Worm (Caenorhabditis elegans) whole organism, early embryonic: ENCODE measurements around the gene kin-33.

Experiments
- aly-1 ChIP-seq: sonication (generic microtip); optimal IDR thresholded peaks from 2 replicates; lab custom pipeline; 2016; ENCODE audit warnings: missing genetic modification characterization, missing compliant biosample characterization
- ama-1 ChIP-seq: fragments of 150-350 bp; optimal IDR thresholded peaks from 2 replicates; lab custom pipeline; 2014
- ceh-13 ChIP-seq: fragments of 200-800 bp; sonication (Bioruptor generic); optimal IDR thresholded peaks from 2 replicates; lab custom pipeline; 2018; ENCODE audit warnings: mild to moderate bottlenecking, missing genetic modification characterization, missing compliant biosample characterization
- ceh-36 ChIP-seq: sonication (generic microtip); optimal IDR thresholded peaks from 2 replicates; lab custom pipeline; 2016; ENCODE audit warnings: missing genetic modification characterization, inconsistent platforms, missing compliant biosample characterization
- flt-1 ChIP-seq: fragments of 200-800 bp; sonication (Bioruptor generic); IDR thresholded peaks from 2 replicates; pipeline ENCODE4 v1.3.6; 2022; ENCODE audit warnings: missing genetic modification characterization, missing compliant biosample characterization
- hnd-1 ChIP-seq: sonication (generic microtip); optimal IDR thresholded peaks from 2 replicates; lab custom pipeline; 2016; ENCODE audit warnings: missing genetic modification characterization, missing compliant biosample characterization
- pes-1 ChIP-seq: fragments of 200-800 bp; sonication (Bioruptor generic); IDR thresholded peaks from 2 replicates; pipeline ENCODE4 v1.3.6; 2022; ENCODE audit warnings: missing genetic modification reagents, missing genetic modification characterization, missing compliant biosample characterization
- scrt-1 ChIP-seq: fragments of 200-800 bp; sonication (Bioruptor generic); IDR thresholded peaks from 2 replicates; pipeline ENCODE4 v1.3.6; 2022; ENCODE audit warnings: missing genetic modification characterization, missing compliant biosample characterization
- sea-1 ChIP-seq: fragments of 200-800 bp; sonication (Bioruptor generic); conservative IDR thresholded peaks from 2 replicates; pipeline ENCODE4 v1.3.6; 2022; ENCODE audit warnings: missing genetic modification characterization, missing compliant biosample characterization
- tbx-11 ChIP-seq: fragments of 200-800 bp; sonication (Bioruptor generic); IDR thresholded peaks from 2 replicates; pipeline ENCODE4 v1.3.6; 2022; ENCODE audit warnings: missing genetic modification characterization, missing compliant biosample characterization
- tra-4 ChIP-seq: sonication (generic microtip); optimal IDR thresholded peaks from 2 replicates; lab custom pipeline; 2017; ENCODE audit warnings: missing genetic modification characterization, missing compliant biosample characterization

DNA sequence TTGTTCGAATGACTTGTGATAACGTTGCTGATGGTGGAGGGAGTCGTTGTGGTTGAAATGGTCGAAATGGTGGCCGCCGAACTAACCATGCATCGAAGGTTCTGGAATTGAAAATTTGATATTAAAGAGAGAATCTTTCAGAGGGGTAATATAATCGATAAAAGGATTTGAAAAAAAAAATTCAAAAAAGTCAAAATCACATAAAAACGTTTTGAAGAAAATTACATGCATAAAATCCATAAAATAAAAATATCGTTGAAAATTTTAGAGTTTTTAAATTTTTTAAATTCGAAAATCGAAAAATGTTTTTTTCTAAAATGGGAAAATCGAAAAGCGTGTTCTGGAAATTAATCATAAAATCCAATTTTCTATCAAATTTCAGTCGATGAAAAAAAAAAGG lies 47.1 kb upstream of the kin-33 start, which contains the start of gene npr-5:
- no peak for TF ChIP-seq ama-1 (lab: Kevin White, UChicago)
- TF ChIP-seq sea-1 (GFP tag; lab: Robert Waterston, UW), result no peak
- no peak for TF ChIP-seq ceh-13
- TF ChIP-seq tra-4 (tag; lab: Kevin White, UChicago), result no peak
- no peak for TF ChIP-seq pes-1
- TF ChIP-seq tbx-11 (GFP tag; lab: Robert Waterston, UW), result no peak
- no peak for TF ChIP-seq aly-1 (tag; lab: Kevin White, UChicago)
- TF ChIP-seq flt-1 (GFP tag; lab: Robert Waterston, UW), result no peak
- no peak for TF ChIP-seq hnd-1
- TF ChIP-seq scrt-1, result no peak
- no peak for TF ChIP-seq ceh-36
